Fruit fly (Drosophila melanogaster): ENCODE data around the gene CG14443.
A peak's percentile ranks its signal among the peaks of the same experiment; 100 is the strongest.

Gene CG14443

dm6 chrX:6601641-6602276 lies 32.0 kb upstream of the CG14443 start (continued):
- peak; percentile 84 for TF ChIP-seq esn (GFP tag; optimal IDR thresholded peaks at IDR 0.05)
- TF ChIP-seq CG8319 (GFP tag; optimal IDR thresholded peaks at IDR 0.05) = peak; percentile 82
- TF ChIP-seq fd59A (GFP tag; optimal IDR thresholded peaks at IDR 0.05) = peak; percentile 83
- peak; percentile 83 for TF ChIP-seq CG16779 (tag; optimal IDR thresholded peaks at IDR 0.05)
- peak; percentile 74 for TF ChIP-seq vri (GFP tag; optimal IDR thresholded peaks at IDR 0.05)
- peak; percentile 92 for TF ChIP-seq Ets96B (tag; optimal IDR thresholded peaks at IDR 0.05)
- TF ChIP-seq fd85E (GFP tag; optimal IDR thresholded peaks at IDR 0.05) = peak; percentile 29
- peak; percentile 93 for TF ChIP-seq svp (GFP tag)
- TF ChIP-seq topi (GFP tag; optimal IDR thresholded peaks at IDR 0.05) = peak; percentile 89
- TF ChIP-seq Met (GFP tag; optimal IDR thresholded peaks at IDR 0.05) = peak; percentile 86
- peak; percentile 93 for TF ChIP-seq CG10669 (GFP tag; optimal IDR thresholded peaks at IDR 0.05)
- peak; percentile 83 for TF ChIP-seq Smox (GFP tag; optimal IDR thresholded peaks at IDR 0.05)
- peak; percentile 78 for TF ChIP-seq CG11762 (GFP tag; optimal IDR thresholded peaks at IDR 0.05; ENCODE audit: insufficient read depth)
- TF ChIP-seq CG4318 (GFP tag; optimal IDR thresholded peaks at IDR 0.05) = peak; percentile 87
- peak; percentile 80 for TF ChIP-seq cyc (GFP tag; optimal IDR thresholded peaks at IDR 0.05)
- peak; percentile 81 for TF ChIP-seq CG8632 (GFP tag; optimal IDR thresholded peaks at IDR 0.05)
- peak; percentile 92 for TF ChIP-seq ss (GFP tag; optimal IDR thresholded peaks at IDR 0.05)
- TF ChIP-seq eg (GFP tag; IDR thresholded peaks at IDR 0.05) = peak; percentile 80
- TF ChIP-seq Hr39 (GFP tag; optimal IDR thresholded peaks at IDR 0.05) = peak; percentile 80
- no peak for TF ChIP-seq Hr38 (GFP tag; optimal IDR thresholded peaks at IDR 0.05)
- TF ChIP-seq CG9139 (GFP tag; optimal IDR thresholded peaks at IDR 0.05) = peak; percentile 82

dm6 chrX:6604706-6605105 lies 29.1 kb upstream of the CG14443 start:
- no peak for TF ChIP-seq Hr4 (GFP tag; optimal IDR thresholded peaks at IDR 0.05)
- no peak for TF ChIP-seq Sox102F (GFP tag; optimal IDR thresholded peaks at IDR 0.05)
- TF ChIP-seq CG11762 (GFP tag; optimal IDR thresholded peaks at IDR 0.05; ENCODE audit: insufficient read depth) = no peak
- TF ChIP-seq Ets96B (tag; optimal IDR thresholded peaks at IDR 0.05) = no peak
- no peak for TF ChIP-seq CG8119 (GFP tag; IDR thresholded peaks at IDR 0.05)
- no peak for TF ChIP-seq CG6854 (GFP tag; optimal IDR thresholded peaks at IDR 0.05)
- TF ChIP-seq fkh (GFP tag; optimal IDR thresholded peaks at IDR 0.05) = peak; percentile 66
- no peak for TF ChIP-seq Met (GFP tag; optimal IDR thresholded peaks at IDR 0.05)
- TF ChIP-seq net (GFP tag; optimal IDR thresholded peaks at IDR 0.05) = no peak

- TF ChIP-seq ss (GFP tag; optimal IDR thresholded peaks at IDR 0.05) (no peak), CG8632 (GFP tag; optimal IDR thresholded peaks at IDR 0.05) (no peak)
These were observed 21.9 kb upstream of the CG14443 start for dm6 chrX:6611831-6612230.

- TF ChIP-seq CG7368 (GFP tag; optimal IDR thresholded peaks at IDR 0.05) (no peak), Eip93F (GFP tag; optimal IDR thresholded peaks at IDR 0.05) (no peak), Smox (GFP tag; optimal IDR thresholded peaks at IDR 0.05) (no peak), CG34406 (GFP tag; optimal IDR thresholded peaks at IDR 0.05) (no peak), dsx (GFP tag; optimal IDR thresholded peaks at IDR 0.05; ENCODE audit: poor library complexity, severe bottlenecking) (peak; percentile 55), ss (GFP tag; optimal IDR thresholded peaks at IDR 0.05) (peak in 1 of 2 experiments; percentile 56), Met (GFP tag; optimal IDR thresholded peaks at IDR 0.05) (no peak), dac (GFP tag; optimal IDR thresholded peaks at IDR 0.05) (no peak), Hr38 (GFP tag; optimal IDR thresholded peaks at IDR 0.05) (no peak), spab (GFP tag; optimal IDR thresholded peaks at IDR 0.05) (no peak), CG1621 (tag; optimal IDR thresholded peaks at IDR 0.05) (no peak)
These were observed 21.2 kb upstream of the CG14443 start for dm6 chrX:6612509-6612908.
